Fruit fly (Drosophila melanogaster) Kc167 (cell line): Measurements from ENCODE around the gene Adi1.

Source experiments
- Sin3A ChIP-seq: fragments of >200 bp; optimal IDR thresholded peaks from 2 replicates; lab custom pipeline; 2018; ENCODE audit warnings: missing external identifiers
- h ChIP-seq: fragments of >200 bp; optimal IDR thresholded peaks from 3 replicates; lab custom pipeline; 2018; ENCODE audit warnings: missing external identifiers
- insv ChIP-seq: fragments of >200 bp; optimal IDR thresholded peaks from 3 replicates; lab custom pipeline; 2018; ENCODE audit warnings: missing external identifiers
- psq ChIP-seq: fragments of >200 bp; optimal IDR thresholded peaks from 2 replicates; lab custom pipeline; 2017; ENCODE audit warnings: missing external identifiers

DNA sequence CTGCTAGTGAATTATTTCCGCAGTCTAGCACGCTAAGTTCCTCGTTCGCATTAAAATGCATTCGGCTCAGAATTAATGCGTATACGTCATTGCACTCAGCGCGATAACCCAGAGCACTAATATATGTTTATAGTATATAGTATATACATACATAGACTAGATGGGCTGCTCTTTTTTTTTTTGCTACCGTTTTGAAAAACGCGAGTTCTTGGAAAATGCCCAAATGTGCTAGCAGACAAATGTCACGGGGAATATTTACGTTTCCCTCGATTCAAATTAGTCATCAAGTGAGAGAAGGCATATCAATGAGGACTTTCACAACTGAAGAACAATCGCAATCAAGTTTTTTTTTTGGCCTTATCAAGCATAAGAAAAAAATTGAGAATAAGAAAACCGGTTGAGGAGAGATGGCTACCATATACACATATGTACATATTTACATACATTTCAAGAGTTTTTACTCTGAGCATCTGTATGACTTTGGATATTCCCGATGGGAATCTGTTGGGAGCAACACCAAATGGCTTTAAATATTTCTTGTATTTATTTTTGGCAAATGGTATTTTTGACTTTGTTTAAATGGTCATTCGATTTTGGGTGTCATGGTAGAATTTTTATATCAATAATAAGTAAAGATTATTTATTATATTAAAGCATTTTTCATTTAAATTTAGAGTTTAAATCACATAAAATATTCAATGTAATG is 34.4 kb downstream of the Adi1 start:
- TF ChIP-seq Sin3A (lab: Kevin White, UChicago) (no peak), insv (no peak), psq (lab: Kevin White, UChicago) (no peak), h (lab: Kevin White, UChicago) (no peak)
